Fruit fly (Drosophila melanogaster) whole organism, embryonic: Measurements from ENCODE around the gene chif.
A peak's percentile ranks its signal among the peaks of the same experiment; 100 is the strongest.

Experiments used
- Antp ChIP-seq: fragments of 200-800 bp; sonication (Bioruptor generic); optimal IDR thresholded peaks from 3 replicates; lab custom pipeline; 2016; ENCODE audit warnings: missing biosample characterization, missing genetic modification characterization
- Awh ChIP-seq: fragments of 200-800 bp; sonication (Bioruptor generic); IDR thresholded peaks from 2 replicates; pipeline ENCODE4, ENCODE4 v1.3.6; 2022; ENCODE audit warnings: missing biosample characterization, missing genetic modification characterization
- BEAF-32 ChIP-seq: fragments of 200-800 bp; sonication (Bioruptor generic); optimal IDR thresholded peaks from 3 replicates; lab custom pipeline; 2017; ENCODE audit warnings: missing biosample characterization, missing genetic modification characterization, mild to moderate bottlenecking, moderate library complexity, missing genetic modification reagents
- Bteb2 ChIP-seq: fragments of 200-800 bp; sonication (Bioruptor generic); optimal IDR thresholded peaks from 2 replicates; lab custom pipeline; 2016; ENCODE audit warnings: missing biosample characterization, missing genetic modification characterization
- CG10147 ChIP-seq: fragments of 200-800 bp; sonication (Bioruptor generic); optimal IDR thresholded peaks from 2 replicates; lab custom pipeline; 2019; ENCODE audit warnings: missing biosample characterization, mild to moderate bottlenecking, missing genetic modification characterization, moderate library complexity
- CG10321 ChIP-seq: fragments of 200-800 bp; sonication (Bioruptor generic); IDR thresholded peaks from 2 replicates; pipeline ENCODE4 v1.3.6; 2022; ENCODE audit warnings: missing biosample characterization, missing genetic modification characterization
- CG12659 ChIP-seq: fragments of 200-800 bp; sonication (Bioruptor generic); optimal IDR thresholded peaks from 3 replicates; lab custom pipeline; 2017; ENCODE audit warnings: mild to moderate bottlenecking, missing biosample characterization, missing genetic modification reagents, missing genetic modification characterization
- CG1602 ChIP-seq: fragments of 200-800 bp; sonication (Bioruptor generic); optimal IDR thresholded peaks from 3 replicates; lab custom pipeline; 2016; ENCODE audit warnings: missing biosample characterization, missing genetic modification characterization
- CG18011 ChIP-seq: fragments of 200-800 bp; sonication (Bioruptor generic); optimal IDR thresholded peaks from 2 replicates; lab custom pipeline; 2017; ENCODE audit warnings: missing biosample characterization, missing genetic modification characterization, mild to moderate bottlenecking, moderate library complexity, missing genotype
- CG2116 ChIP-seq: fragments of 200-800 bp; sonication (Bioruptor generic); optimal IDR thresholded peaks from 3 replicates; lab custom pipeline; 2018; ENCODE audit warnings: missing biosample characterization, mild to moderate bottlenecking, missing genetic modification characterization
- CG2712 ChIP-seq: fragments of 200-800 bp; optimal IDR thresholded peaks from 3 replicates; lab custom pipeline; 2019; ENCODE audit warnings: missing biosample characterization, mild to moderate bottlenecking, missing genetic modification characterization, moderate library complexity
- CG3065 ChIP-seq: fragments of 200-800 bp; sonication (Bioruptor generic); optimal IDR thresholded peaks from 2 replicates; lab custom pipeline; 2016; ENCODE audit warnings: missing biosample characterization, missing genetic modification characterization
- CG31224 ChIP-seq: fragments of 200-800 bp; sonication (Bioruptor generic); IDR thresholded peaks from 2 replicates; pipeline ENCODE4 v1.3.6; 2022; ENCODE audit warnings: missing biosample characterization, missing genetic modification characterization
- CG32532 ChIP-seq: fragments of 200-800 bp; sonication (Bioruptor generic); IDR thresholded peaks from 2 replicates; pipeline ENCODE4 v1.3.6; 2022; ENCODE audit warnings: missing biosample characterization, missing genetic modification characterization
- CG3847 ChIP-seq: fragments of 200-800 bp; sonication (Bioruptor generic); IDR thresholded peaks from 2 replicates; pipeline ENCODE4 v1.3.6; 2022; ENCODE audit warnings: missing biosample characterization, missing genetic modification characterization
- CG4820 ChIP-seq: fragments of 200-800 bp; sonication (Bioruptor generic); optimal IDR thresholded peaks from 3 replicates; lab custom pipeline; 2016; ENCODE audit warnings: missing biosample characterization, missing genetic modification characterization
- CG7271 ChIP-seq: fragments of 200-800 bp; sonication (Bioruptor generic); optimal IDR thresholded peaks from 2 replicates; lab custom pipeline; 2018; ENCODE audit warnings: missing biosample characterization, mild to moderate bottlenecking, missing genetic modification characterization, moderate library complexity
- CG8359 ChIP-seq: fragments of 200-800 bp; sonication (Bioruptor generic); optimal IDR thresholded peaks from 2 replicates; lab custom pipeline; 2017; ENCODE audit warnings: missing biosample characterization, mild to moderate bottlenecking, missing genetic modification characterization, borderline replicate concordance
- Drgx ChIP-seq: fragments of 200-800 bp; sonication (Bioruptor generic); IDR thresholded peaks from 2 replicates; pipeline ENCODE4 v1.3.6; 2022; ENCODE audit warnings: missing biosample characterization, missing genetic modification characterization
- Ets97D ChIP-seq: fragments of 200-800 bp; sonication (Bioruptor generic); optimal IDR thresholded peaks from 3 replicates; lab custom pipeline; 2016; ENCODE audit warnings: missing biosample characterization, missing genetic modification characterization
- HLH54F ChIP-seq: fragments of 200-800 bp; sonication (Bioruptor generic); optimal IDR thresholded peaks from 3 replicates; lab custom pipeline; 2016; ENCODE audit warnings: missing biosample characterization, missing genetic modification characterization
- MESR4 ChIP-seq: fragments of 200-800 bp; sonication (Bioruptor generic); optimal IDR thresholded peaks from 2 replicates; lab custom pipeline; 2018; ENCODE audit warnings: missing biosample characterization, mild to moderate bottlenecking, missing genetic modification characterization, moderate library complexity
- MTF-1 ChIP-seq: fragments of 200-800 bp; sonication (Bioruptor generic); optimal IDR thresholded peaks from 2 replicates; lab custom pipeline; 2018; ENCODE audit warnings: missing biosample characterization, mild to moderate bottlenecking, missing genetic modification characterization, borderline replicate concordance
- Max ChIP-seq: fragments of 200-800 bp; sonication (Bioruptor generic); optimal IDR thresholded peaks from 2 replicates; lab custom pipeline; 2016; ENCODE audit warnings: missing biosample characterization, mild to moderate bottlenecking, missing genetic modification characterization
- Med ChIP-seq: fragments of 200-800 bp; sonication (Bioruptor generic); peaks from one replicate; lab custom pipeline; 2016; ENCODE audit warnings: missing biosample characterization, missing genetic modification characterization, mild to moderate bottlenecking, inconsistent platforms, moderate library complexity
- Meics ChIP-seq: fragments of 200-800 bp; sonication (Bioruptor generic); optimal IDR thresholded peaks from 2 replicates; lab custom pipeline; 2017; ENCODE audit warnings: missing biosample characterization, mild to moderate bottlenecking, missing genetic modification characterization
- Nf-YA ChIP-seq: fragments of 200-800 bp; sonication (Bioruptor generic); IDR thresholded peaks from 2 replicates; pipeline ENCODE4 v1.3.6; 2022; ENCODE audit warnings: missing biosample characterization, missing genetic modification characterization
- Nf-YB ChIP-seq: fragments of 200-800 bp; sonication (Bioruptor generic); optimal IDR thresholded peaks from 3 replicates; lab custom pipeline; 2019; ENCODE audit warnings: missing biosample characterization, mild to moderate bottlenecking, missing genetic modification characterization, moderate library complexity
- Ptx1 ChIP-seq: fragments of 200-800 bp; sonication (Bioruptor generic); IDR thresholded peaks from 2 replicates; pipeline ENCODE4 v1.3.6; 2022; ENCODE audit warnings: missing biosample characterization, missing genetic modification characterization
- Rfx ChIP-seq: fragments of 200-800 bp; sonication (Bioruptor generic); IDR thresholded peaks from 2 replicates; pipeline ENCODE4 v1.3.6; 2022; ENCODE audit warnings: missing biosample characterization, missing genetic modification characterization
- Ssrp ChIP-seq: fragments of 200-800 bp; sonication (Bioruptor generic); optimal IDR thresholded peaks from 2 replicates; lab custom pipeline; 2018; ENCODE audit warnings: missing biosample characterization, mild to moderate bottlenecking, missing genetic modification characterization, moderate library complexity
- Usf ChIP-seq: fragments of 200-800 bp; sonication (Bioruptor generic); optimal IDR thresholded peaks from 2 replicates; lab custom pipeline; 2017; ENCODE audit warnings: missing genotype, missing biosample characterization, missing genetic modification characterization
- ab ChIP-seq: fragments of 200-800 bp; sonication (Bioruptor generic); optimal IDR thresholded peaks from 2 replicates; lab custom pipeline; 2016; ENCODE audit warnings: missing biosample characterization, missing genetic modification characterization
- bbx ChIP-seq: fragments of 200-800 bp; sonication (Bioruptor generic); IDR thresholded peaks from 2 replicates; pipeline ENCODE4 v1.3.6; 2022; ENCODE audit warnings: missing biosample characterization, missing genetic modification characterization; ENCODE audit not compliant: partially characterized antibody
- bowl ChIP-seq: fragments of 200-800 bp; sonication (Bioruptor generic); IDR thresholded peaks from 2 replicates; pipeline ENCODE4 v1.3.6; 2022; ENCODE audit warnings: missing biosample characterization, missing genetic modification characterization
- br ChIP-seq: fragments of >200 bp; optimal IDR thresholded peaks from 2 replicates; lab custom pipeline; 2017
- bsh ChIP-seq, 2 experiments: fragments of 200-800 bp; sonication (Bioruptor generic); optimal IDR thresholded peaks; 2 replicates each; lab custom pipeline; 2017 to 2018; ENCODE audit warnings: mild to moderate bottlenecking in 2 of 2, missing biosample characterization in 2 of 2, missing genetic modification characterization in 2 of 2, moderate library complexity in 1 of 2
- cwo ChIP-seq: fragments of 200-800 bp; sonication (Bioruptor generic); optimal IDR thresholded peaks from 3 replicates; lab custom pipeline; 2017; ENCODE audit warnings: missing biosample characterization, missing genetic modification characterization, mild to moderate bottlenecking, moderate library complexity, missing genetic modification reagents
- dan ChIP-seq: fragments of 200-800 bp; sonication (Bioruptor generic); IDR thresholded peaks from 2 replicates; pipeline ENCODE4 v1.3.6; 2022; ENCODE audit warnings: missing biosample characterization, missing genetic modification characterization
- eve ChIP-seq, 2 experiments: fragments of >200 bp; optimal IDR thresholded peaks; 2 replicates each; lab custom pipeline; 2017; ENCODE audit warnings: missing biosample characterization in 2 of 2, missing genetic modification characterization in 2 of 2
- gem ChIP-seq: fragments of 200-800 bp; sonication (Bioruptor generic); optimal IDR thresholded peaks from 2 replicates; lab custom pipeline; 2019; ENCODE audit warnings: missing biosample characterization, mild to moderate bottlenecking, missing genetic modification characterization, moderate library complexity
- nom ChIP-seq: fragments of 200-800 bp; sonication (Bioruptor generic); optimal IDR thresholded peaks from 2 replicates; lab custom pipeline; 2017; ENCODE audit warnings: missing biosample characterization, missing genetic modification characterization, mild to moderate bottlenecking, moderate library complexity, missing genetic modification reagents
- salm ChIP-seq: fragments of 200-800 bp; sonication (Bioruptor generic); optimal IDR thresholded peaks from 2 replicates; lab custom pipeline; 2018; ENCODE audit warnings: missing biosample characterization, mild to moderate bottlenecking, missing genetic modification characterization
- sc ChIP-seq, 3 experiments: fragments of >200 bp in 2 of 3; fragments of 200-800 bp in 1 of 3; sonication (Bioruptor generic) in 1 of 3; optimal IDR thresholded peaks; 2 replicates in 2 of 3; 3 replicates in 1 of 3; lab custom pipeline; 2017; ENCODE audit warnings: mild to moderate bottlenecking in 1 of 3, missing biosample characterization in 1 of 3, missing genetic modification characterization in 1 of 3, missing genetic modification reagents in 1 of 3
- sob ChIP-seq: fragments of 200-800 bp; sonication (Bioruptor generic); IDR thresholded peaks from 2 replicates; pipeline ENCODE4 v1.3.6; 2022; ENCODE audit warnings: missing biosample characterization, missing genetic modification characterization
- sr ChIP-seq: fragments of 200-800 bp; sonication (Bioruptor generic); IDR thresholded peaks from 3 replicates; pipeline ENCODE4 v1.3.6; 2022; ENCODE audit warnings: missing biosample characterization, missing genetic modification characterization
- unc-4 ChIP-seq: fragments of 200-800 bp; sonication (Bioruptor generic); IDR thresholded peaks from 2 replicates; pipeline ENCODE4 v1.3.6; 2022; ENCODE audit warnings: missing biosample characterization, missing genetic modification characterization; ENCODE audit not compliant: partially characterized antibody
- vfl ChIP-seq: fragments of 200-800 bp; sonication (Bioruptor generic); optimal IDR thresholded peaks from 2 replicates; lab custom pipeline; 2016; ENCODE audit warnings: missing biosample characterization, missing genetic modification characterization
- zen2 ChIP-seq: fragments of 200-800 bp; sonication (Bioruptor generic); IDR thresholded peaks from 3 replicates; pipeline ENCODE4 v1.3.6; 2022; ENCODE audit warnings: missing biosample characterization, missing genetic modification characterization; ENCODE audit not compliant: partially characterized antibody
- zfh1 ChIP-seq: fragments of 200-800 bp; sonication (Bioruptor generic); IDR thresholded peaks from 3 replicates; pipeline ENCODE4 v1.3.6; 2022; ENCODE audit warnings: missing biosample characterization, missing genetic modification characterization

chif gene

dm6 chr2L:16302773-16303279 lies 49.6 kb downstream of the chif start, which contains the start of gene GMF (continued):
- peak; percentile 41 for TF ChIP-seq Ssrp (tag; lab: Kevin White, UChicago)
- 0 out of 2 replicates have a peak, but pooled peaks have one; percentile 25 for TF ChIP-seq Ptx1 (GFP tag; lab: Robert Waterston, UW)
- peak; percentile 68 for TF ChIP-seq CG2712 (tag; lab: Kevin White, UChicago)
- TF ChIP-seq Antp (GFP tag; lab: Kevin White, UChicago) = no peak
- TF ChIP-seq cwo (GFP tag; lab: Kevin White, UChicago) = no peak
- peak; percentile 23 for TF ChIP-seq CG1602
- no peak for TF ChIP-seq CG10321
- no peak for TF ChIP-seq dan
- peak; percentile 7 for TF ChIP-seq HLH54F (GFP tag; lab: Kevin White, UChicago)
- peak; percentile 21 for TF ChIP-seq CG4820
- no peak for TF ChIP-seq zfh1 (GFP tag; lab: Robert Waterston, UW)
- peak; percentile 70 for TF ChIP-seq MESR4
- no peak for TF ChIP-seq CG3847 (GFP tag; lab: Robert Waterston, UW)
- no peak for TF ChIP-seq sob (GFP tag; lab: Robert Waterston, UW)
- TF ChIP-seq BEAF-32 = peak; percentile 67
- TF ChIP-seq CG32532 (GFP tag; lab: Robert Waterston, UW) = no peak
- peak; percentile 6 for TF ChIP-seq salm (tag; lab: Kevin White, UChicago)
- TF ChIP-seq sr (GFP tag; lab: Robert Waterston, UW) = no peak; the same call in 2 of the 3 replicates
- TF ChIP-seq Bteb2 (GFP tag; lab: Kevin White, UChicago) = peak; percentile 6
- no peak for TF ChIP-seq ab (GFP tag; lab: Kevin White, UChicago)
- no peak for TF ChIP-seq bowl (GFP tag; lab: Robert Waterston, UW)
- TF ChIP-seq gem = peak; percentile 74
- no peak for TF ChIP-seq zen2 (GFP tag; lab: Robert Waterston, UW)
- no peak for TF ChIP-seq sc (optimal IDR thresholded peaks at IDR 0.05; lab: Kevin White, UChicago)
- no peak for TF ChIP-seq sc (GFP tag; optimal IDR thresholded peaks at IDR 0.05; lab: Kevin White, UChicago)
- peak; percentile 58 for TF ChIP-seq CG7271 (tag; lab: Kevin White, UChicago)
- peak; percentile 52 for TF ChIP-seq Rfx (GFP tag; lab: Robert Waterston, UW)
- TF ChIP-seq CG2116 = peak; percentile 62
- peak; percentile 67 for TF ChIP-seq CG12659 (GFP tag; lab: Kevin White, UChicago)
- TF ChIP-seq CG31224 (GFP tag; lab: Robert Waterston, UW) = no peak
- TF ChIP-seq unc-4 (GFP tag; lab: Robert Waterston, UW) = peak; percentile 21; the same call in 1 of the 2 replicates
- TF ChIP-seq eve (GFP tag; optimal IDR thresholded peaks at IDR 0.05; lab: Kevin White, UChicago) = no peak
- peak; percentile 39 for TF ChIP-seq Meics (GFP tag; lab: Kevin White, UChicago)
- peak; percentile 5 for TF ChIP-seq CG3065 (GFP tag; lab: Kevin White, UChicago)
- TF ChIP-seq CG18011 (GFP tag; lab: Kevin White, UChicago) = no peak
- no peak for TF ChIP-seq br (lab: Kevin White, UChicago)
- TF ChIP-seq nom (GFP tag; lab: Kevin White, UChicago) = no peak
- no peak for TF ChIP-seq Drgx (GFP tag; lab: Robert Waterston, UW)
- peak; percentile 63 for TF ChIP-seq Med (GFP tag; lab: Kevin White, UChicago)
- TF ChIP-seq CG10147 = peak; percentile 48
- no peak for TF ChIP-seq Usf (GFP tag; lab: Kevin White, UChicago)
- TF ChIP-seq CG8359 (GFP tag; lab: Kevin White, UChicago) = no peak
- TF ChIP-seq Awh (GFP tag; lab: Robert Waterston, UW) = no peak
- TF ChIP-seq Nf-YA (GFP tag; lab: Robert Waterston, UW) = no peak
- peak; percentile 45 for TF ChIP-seq Ets97D
- no peak; the same call in 1 of the 2 replicates for TF ChIP-seq bbx (GFP tag; lab: Robert Waterston, UW)
- peak; percentile 46 for TF ChIP-seq Max (GFP tag; lab: Kevin White, UChicago)
- peak in 1 of 2 experiments; percentile 40 for TF ChIP-seq bsh (GFP tag; optimal IDR thresholded peaks at IDR 0.05; lab: Kevin White, UChicago)
- TF ChIP-seq vfl (GFP tag; lab: Kevin White, UChicago) = no peak
- no peak for TF ChIP-seq MTF-1
- no peak for TF ChIP-seq Nf-YB (GFP tag; lab: Kevin White, UChicago)
